Worm (Caenorhabditis elegans): Measurements from ENCODE around the gene F37C4.6.

The F37C4.6 gene

ce11 chrIV:3899719-3900554, 21.8 kb upstream of the F37C4.6 start, which contains the start of gene srz-62 (continued):
- TF ChIP-seq ceh-90 (tag; optimal IDR thresholded peaks at IDR 0.05) (no peak), nhr-76 (tag; optimal IDR thresholded peaks at IDR 0.05) (no peak)

ce11 chrIV:3894770-3895169, 16.6 kb upstream of the F37C4.6 start, which contains the start of gene dct-8:
dct-8 (plus strand) TSS chrIV:3895070.
- peak; percentile 40 for TF ChIP-seq blmp-1 (tag; optimal IDR thresholded peaks at IDR 0.05)
- no peak for TF ChIP-seq nhr-77 (tag; optimal IDR thresholded peaks at IDR 0.05)

ce11 chrIV:3894004-3894480, 15.9 kb upstream of the F37C4.6 start, which contains the start of gene F56D6.8:
F56D6.8 (minus strand) TSS chrIV:3894430.
- TF ChIP-seq dsc-1 (tag; optimal IDR thresholded peaks at IDR 0.05) = peak; percentile 75
- no peak for TF ChIP-seq efl-1 (optimal IDR thresholded peaks at IDR 0.05)
- peak in 1 of 2 experiments; percentile 67 for TF ChIP-seq efl-1 (GFP tag; optimal IDR thresholded peaks at IDR 0.05 in 1 of 2)
- TF ChIP-seq nhr-12 (tag; optimal IDR thresholded peaks at IDR 0.05) = no peak
- peak; percentile 45 for TF ChIP-seq fkh-4 (tag; optimal IDR thresholded peaks at IDR 0.05; ENCODE audit: borderline replicate concordance)
- TF ChIP-seq ets-5 (GFP tag; IDR thresholded peaks at IDR 0.05) = no peak
- TF ChIP-seq mef-2 (tag; optimal IDR thresholded peaks at IDR 0.05) = no peak

DNA sequence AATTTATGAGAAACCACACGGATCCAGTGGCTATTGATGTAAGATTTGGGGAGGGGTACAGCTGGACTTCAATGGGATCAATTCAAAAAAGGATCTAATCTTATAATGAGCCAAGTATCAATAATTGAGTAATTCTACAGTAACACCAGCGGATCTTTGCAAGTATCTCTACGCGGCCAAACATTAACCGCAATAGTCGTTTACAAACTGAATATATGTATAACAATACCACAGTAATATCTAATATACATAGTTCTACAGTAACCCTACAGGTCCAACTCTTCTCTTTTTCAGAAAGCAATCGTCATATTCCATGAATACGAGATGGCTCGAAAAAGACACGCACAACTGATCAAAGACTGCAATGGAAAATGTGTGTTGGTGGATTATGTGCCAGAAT, 13.9 kb upstream of the F37C4.6 start, which contains the start of gene F56D6.9:
Gene F56D6.9, plus strand, starts transcription at position 301 of the 400 bp plus-strand sequence.
- no peak for TF ChIP-seq lin-35 (GFP tag; optimal IDR thresholded peaks at IDR 0.05)

DNA sequence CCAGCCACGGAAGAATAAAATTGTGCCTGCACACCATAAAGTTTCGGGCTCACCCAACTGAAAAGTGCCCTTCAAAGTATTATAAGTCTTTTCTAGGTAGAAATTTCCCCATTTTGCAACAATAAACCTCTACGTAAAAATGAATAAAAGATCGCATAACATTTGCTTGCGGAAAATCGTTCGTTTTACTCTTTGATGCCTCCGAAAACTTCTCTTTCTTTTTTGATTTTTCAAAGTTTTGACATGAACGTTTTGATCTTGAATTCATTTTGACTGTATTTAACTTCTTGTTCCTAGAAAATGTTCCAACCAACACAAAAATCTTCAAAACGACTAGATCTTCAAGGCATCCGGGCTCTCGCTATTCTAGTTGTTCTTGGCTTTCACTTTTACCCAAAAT, 10.8 kb upstream of the F37C4.6 start, which contains the start of gene oac-21:
Gene oac-21, plus strand, starts transcription at position 301 of the 400 bp plus-strand sequence.
- no peak for TF ChIP-seq tbx-2 (tag; optimal IDR thresholded peaks at IDR 0.05)
- no peak for TF ChIP-seq efl-3 (GFP tag; optimal IDR thresholded peaks at IDR 0.05)
- no peak for TF ChIP-seq snpc-4 (tag; optimal IDR thresholded peaks at IDR 0.05)
- no peak for TF ChIP-seq dsc-1 (tag; optimal IDR thresholded peaks at IDR 0.05)
- no peak for TF ChIP-seq ceh-63 (GFP tag; optimal IDR thresholded peaks at IDR 0.05)
- no peak for TF ChIP-seq lin-35 (GFP tag; optimal IDR thresholded peaks at IDR 0.05)
- TF ChIP-seq mdl-1 (tag; optimal IDR thresholded peaks at IDR 0.05) = no peak
- no peak for TF ChIP-seq unc-62 (GFP tag; optimal IDR thresholded peaks at IDR 0.05)
- no peak for TF ChIP-seq hlh-4 (tag; optimal IDR thresholded peaks at IDR 0.05)
- TF ChIP-seq sox-4 (tag; optimal IDR thresholded peaks at IDR 0.05) = no peak
- no peak for TF ChIP-seq ztf-4 (tag; optimal IDR thresholded peaks at IDR 0.05)
- TF ChIP-seq nhr-71 (tag; optimal IDR thresholded peaks at IDR 0.05) = no peak
- TF ChIP-seq fkh-8 (tag; optimal IDR thresholded peaks at IDR 0.05) = no peak
- no peak for TF ChIP-seq elt-2 (tag; optimal IDR thresholded peaks at IDR 0.05)
- no peak for TF ChIP-seq nhr-76 (tag; optimal IDR thresholded peaks at IDR 0.05)
- no peak for TF ChIP-seq pag-3 (tag; optimal IDR thresholded peaks at IDR 0.05; ENCODE audit: borderline replicate concordance, insufficient read depth)

- no peak for TF ChIP-seq xbp-1 (tag; optimal IDR thresholded peaks at IDR 0.05)
These were observed 7.2 kb upstream of the F37C4.6 start, which contains the start of gene oac-22 for ce11 chrIV:3885369-3885768. oac-22 (plus strand) TSS chrIV:3885669.

DNA sequence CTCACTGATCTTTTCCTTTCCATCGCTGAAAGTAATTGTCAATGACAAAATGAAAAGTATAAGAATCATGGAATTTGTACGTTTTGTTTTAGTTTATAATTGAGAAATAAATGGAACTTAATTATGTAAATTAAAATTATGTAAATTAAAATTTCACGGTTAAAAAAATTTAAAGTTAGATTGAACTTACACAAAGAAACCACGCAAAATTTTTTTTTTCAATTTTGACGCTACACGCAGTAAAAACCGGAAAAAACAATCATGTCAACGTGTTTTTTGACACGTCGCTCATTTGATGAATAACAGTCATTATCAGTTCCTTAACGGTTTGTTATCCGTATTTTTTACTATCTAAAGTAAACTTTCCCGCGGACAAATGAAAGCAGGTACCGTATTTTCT, 3.0 kb upstream of the F37C4.6 start, which contains the start of the genes F37C4.8 and oac-23:
Gene F37C4.8, minus strand, starts transcription at position 101 of the 400 bp plus-strand sequence.
Gene oac-23, plus strand, starts transcription at position 323 of the 400 bp plus-strand sequence.
- TF ChIP-seq C04F5.9 (tag; optimal IDR thresholded peaks at IDR 0.05) (no peak), aly-2 (tag; optimal IDR thresholded peaks at IDR 0.05) (no peak), tbx-2 (tag; optimal IDR thresholded peaks at IDR 0.05) (no peak), sox-4 (tag; optimal IDR thresholded peaks at IDR 0.05) (no peak)

All from whole organism, L1 larva.